Worm (Caenorhabditis elegans) whole organism, dauer: ENCODE results near the gene Y38F1A.2.

Experiments
- unc-62 ChIP-seq: sonication (generic microtip); optimal IDR thresholded peaks from 2 replicates; lab custom pipeline; 2017; ENCODE audit warnings: missing biosample characterization, missing genetic modification reagents, missing genetic modification characterization

The Y38F1A.2 gene

ce11 chrII:12990191-12990590 is 35.4 kb downstream of the Y38F1A.2 start:
- no peak for TF ChIP-seq unc-62 (GFP tag; lab: Kevin White, UChicago)

ce11 chrII:12990964-12991593 is 36.3 kb downstream of the Y38F1A.2 start:
- no peak for TF ChIP-seq unc-62 (GFP tag; lab: Kevin White, UChicago)

- TF ChIP-seq unc-62 (GFP tag; lab: Kevin White, UChicago) = no peak
Observed at ce11 chrII:12991594-12991993, 36.8 kb downstream of the Y38F1A.2 start.

ce11 chrII:12992193-12992592 is 37.4 kb downstream of the Y38F1A.2 start:
- TF ChIP-seq unc-62 (GFP tag; lab: Kevin White, UChicago) = no peak

ce11 chrII:12992980-12993379 is 38.2 kb downstream of the Y38F1A.2 start:
- TF ChIP-seq unc-62 (GFP tag; lab: Kevin White, UChicago) = no peak

ce11 chrII:12994009-12994788 is 39.4 kb downstream of the Y38F1A.2 start:
- TF ChIP-seq unc-62 (GFP tag; lab: Kevin White, UChicago) = no peak

- TF ChIP-seq unc-62 (GFP tag; lab: Kevin White, UChicago) = no peak
Observed at ce11 chrII:12995322-12995721, 40.6 kb downstream of the Y38F1A.2 start.

- no peak for TF ChIP-seq unc-62 (GFP tag; lab: Kevin White, UChicago)
Observed at ce11 chrII:12996249-12996648, 41.5 kb downstream of the Y38F1A.2 start, which contains the start of gene hphd-1. hphd-1 (minus strand) TSS chrII:12996571.

- TF ChIP-seq unc-62 (GFP tag; lab: Kevin White, UChicago) = no peak
Observed at ce11 chrII:12997413-12997812, 42.7 kb downstream of the Y38F1A.2 start, which contains the start of gene Y38F1A.7. Y38F1A.7 (minus strand) TSS chrII:12997804.

- TF ChIP-seq unc-62 (GFP tag; lab: Kevin White, UChicago) = no peak
Observed at ce11 chrII:13000753-13001152, 46.0 kb downstream of the Y38F1A.2 start, which contains the start of gene Y38F1A.8. Y38F1A.8 (minus strand) TSS chrII:13000853.

ce11 chrII:13003244-13003643 is 48.5 kb downstream of the Y38F1A.2 start:
- no peak for TF ChIP-seq unc-62 (GFP tag; lab: Kevin White, UChicago)

ce11 chrII:13004160-13004871 is 49.6 kb downstream of the Y38F1A.2 start:
- no peak for TF ChIP-seq unc-62 (GFP tag; lab: Kevin White, UChicago)

ce11 chrII:13004872-13005252 is 50.1 kb downstream of the Y38F1A.2 start:
- TF ChIP-seq unc-62 (GFP tag; lab: Kevin White, UChicago) = no peak

- no peak for TF ChIP-seq unc-62 (GFP tag; lab: Kevin White, UChicago)
Observed at ce11 chrII:13006283-13006682, 51.5 kb downstream of the Y38F1A.2 start.
